Fruit fly (Drosophila melanogaster) whole organism, embryonic: ENCODE measurements around the gene CG6005.

Experiments used
- Ada2b ChIP-seq: fragments of 200-800 bp; sonication (Bioruptor generic); IDR thresholded peaks from 2 replicates; pipeline ENCODE4 v1.3.6; 2022; ENCODE audit warnings: missing biosample characterization, missing genetic modification characterization
- CG11398 ChIP-seq: fragments of 200-800 bp; sonication (Bioruptor generic); optimal IDR thresholded peaks from 2 replicates; lab custom pipeline; 2016; ENCODE audit warnings: missing biosample characterization, missing genetic modification characterization
- CG11504 ChIP-seq: fragments of 200-800 bp; sonication (Bioruptor generic); optimal IDR thresholded peaks from 3 replicates; lab custom pipeline; 2019; ENCODE audit warnings: missing biosample characterization, mild to moderate bottlenecking, missing genetic modification characterization, moderate library complexity
- CG12744 ChIP-seq: fragments of 200-800 bp; sonication (Bioruptor generic); optimal IDR thresholded peaks from 2 replicates; lab custom pipeline; 2016; ENCODE audit warnings: missing biosample characterization, missing genetic modification characterization
- CG1602 ChIP-seq: fragments of 200-800 bp; sonication (Bioruptor generic); optimal IDR thresholded peaks from 3 replicates; lab custom pipeline; 2016; ENCODE audit warnings: missing biosample characterization, missing genetic modification characterization
- CG1792 ChIP-seq: fragments of 200-800 bp; sonication (Bioruptor generic); optimal IDR thresholded peaks from 2 replicates; lab custom pipeline; 2016; ENCODE audit warnings: missing biosample characterization, missing genetic modification characterization
- CG18476 ChIP-seq: fragments of 200-800 bp; sonication (Bioruptor generic); optimal IDR thresholded peaks from 2 replicates; lab custom pipeline; 2016; ENCODE audit warnings: missing biosample characterization, mild to moderate bottlenecking, missing genetic modification characterization
- CG2678 ChIP-seq: fragments of 200-800 bp; sonication (Bioruptor generic); optimal IDR thresholded peaks from 3 replicates; lab custom pipeline; 2019; ENCODE audit warnings: missing biosample characterization, mild to moderate bottlenecking, missing genetic modification characterization, moderate library complexity
- CG33213 ChIP-seq: fragments of 200-800 bp; sonication (Bioruptor generic); optimal IDR thresholded peaks from 3 replicates; lab custom pipeline; 2016; ENCODE audit warnings: missing biosample characterization, missing genetic modification characterization
- CG5245 ChIP-seq: fragments of 200-800 bp; sonication (Bioruptor generic); optimal IDR thresholded peaks from 3 replicates; lab custom pipeline; 2016; ENCODE audit warnings: missing biosample characterization, missing genetic modification characterization
- CG7745 ChIP-seq: fragments of 200-800 bp; sonication (Bioruptor generic); optimal IDR thresholded peaks from 2 replicates; lab custom pipeline; 2018; ENCODE audit warnings: missing biosample characterization, mild to moderate bottlenecking, missing genetic modification characterization, moderate library complexity
- CG8388 ChIP-seq: fragments of 200-800 bp; sonication (Bioruptor generic); optimal IDR thresholded peaks from 2 replicates; lab custom pipeline; 2019; ENCODE audit warnings: missing biosample characterization, mild to moderate bottlenecking, missing genetic modification characterization, moderate library complexity
- CG9727 ChIP-seq: fragments of 200-800 bp; sonication (Bioruptor generic); optimal IDR thresholded peaks from 3 replicates; lab custom pipeline; 2017; ENCODE audit warnings: missing biosample characterization, mild to moderate bottlenecking, missing genetic modification characterization
- Chrac-16 ChIP-seq: fragments of 200-800 bp; sonication (Bioruptor generic); optimal IDR thresholded peaks from 3 replicates; lab custom pipeline; 2016; ENCODE audit warnings: missing biosample characterization, missing genetic modification characterization
- CrebB ChIP-seq: fragments of 200-800 bp; sonication (Bioruptor generic); optimal IDR thresholded peaks from 3 replicates; lab custom pipeline; 2018; ENCODE audit warnings: missing biosample characterization, mild to moderate bottlenecking, missing genetic modification characterization
- Dbx ChIP-seq: fragments of 200-800 bp; sonication (Bioruptor generic); IDR thresholded peaks from 3 replicates; pipeline ENCODE4 v1.3.6; 2022; ENCODE audit warnings: missing biosample characterization, missing genetic modification characterization
- Dip2 ChIP-seq: fragments of 200-800 bp; sonication (Bioruptor generic); IDR thresholded peaks from 2 replicates; pipeline ENCODE4 v1.3.6; 2022; ENCODE audit warnings: missing biosample characterization, missing genetic modification characterization
- H15 ChIP-seq: fragments of 200-800 bp; sonication (Bioruptor generic); IDR thresholded peaks from 3 replicates; pipeline ENCODE4 v1.3.6; 2022; ENCODE audit warnings: missing biosample characterization, missing genetic modification characterization
- HLH54F ChIP-seq: fragments of 200-800 bp; sonication (Bioruptor generic); optimal IDR thresholded peaks from 3 replicates; lab custom pipeline; 2016; ENCODE audit warnings: missing biosample characterization, missing genetic modification characterization
- HmgD ChIP-seq: fragments of 200-800 bp; sonication (Bioruptor generic); optimal IDR thresholded peaks from 3 replicates; lab custom pipeline; 2016; ENCODE audit warnings: missing biosample characterization, missing genetic modification characterization
- Hr51 ChIP-seq, 2 experiments: fragments of 200-800 bp; sonication (Bioruptor generic); optimal IDR thresholded peaks; 2 replicates in 1 of 2; 3 replicates in 1 of 2; lab custom pipeline; 2016 to 2018; ENCODE audit warnings: missing biosample characterization in 2 of 2, missing genetic modification characterization in 2 of 2, mild to moderate bottlenecking in 1 of 2, moderate library complexity in 1 of 2
- Hsf ChIP-seq: fragments of 200-800 bp; sonication (Bioruptor generic); optimal IDR thresholded peaks from 3 replicates; lab custom pipeline; 2016; ENCODE audit warnings: missing biosample characterization, missing genetic modification characterization
- MESR4 ChIP-seq: fragments of 200-800 bp; sonication (Bioruptor generic); optimal IDR thresholded peaks from 2 replicates; lab custom pipeline; 2018; ENCODE audit warnings: missing biosample characterization, mild to moderate bottlenecking, missing genetic modification characterization, moderate library complexity
- Pdp1 ChIP-seq, 2 experiments: fragments of 200-800 bp; sonication (Bioruptor generic); optimal IDR thresholded peaks; 3 replicates each; lab custom pipeline; 2016; ENCODE audit warnings: missing biosample characterization in 2 of 2, missing genetic modification characterization in 2 of 2, mild to moderate bottlenecking in 1 of 2, moderate library complexity in 1 of 2
- Ravus ChIP-seq: fragments of 200-800 bp; sonication (Bioruptor generic); IDR thresholded peaks from 2 replicates; pipeline ENCODE4 v1.3.6; 2022; ENCODE audit warnings: missing biosample characterization, missing genetic modification characterization
- Vsx1 ChIP-seq: fragments of 200-800 bp; sonication (Bioruptor generic); optimal IDR thresholded peaks from 2 replicates; lab custom pipeline; 2017; ENCODE audit warnings: missing biosample characterization, mild to moderate bottlenecking, missing genetic modification characterization, missing genetic modification reagents
- ap ChIP-seq: fragments of 200-800 bp; sonication (Bioruptor generic); IDR thresholded peaks from 2 replicates; pipeline ENCODE4 v1.3.6; 2022; ENCODE audit warnings: missing biosample characterization, missing genetic modification characterization
- bsh ChIP-seq, 2 experiments: fragments of 200-800 bp; sonication (Bioruptor generic); optimal IDR thresholded peaks; 2 replicates each; lab custom pipeline; 2017 to 2018; ENCODE audit warnings: mild to moderate bottlenecking in 2 of 2, missing biosample characterization in 2 of 2, missing genetic modification characterization in 2 of 2, moderate library complexity in 1 of 2
- dan ChIP-seq: fragments of 200-800 bp; sonication (Bioruptor generic); IDR thresholded peaks from 2 replicates; pipeline ENCODE4 v1.3.6; 2022; ENCODE audit warnings: missing biosample characterization, missing genetic modification characterization
- danr ChIP-seq: fragments of 200-800 bp; sonication (Bioruptor generic); IDR thresholded peaks from 2 replicates; pipeline ENCODE4 v1.3.6; 2022; ENCODE audit warnings: missing biosample characterization, missing genetic modification characterization
- dimm ChIP-seq: fragments of 200-800 bp; sonication (Bioruptor generic); IDR thresholded peaks from 2 replicates; pipeline ENCODE4 v1.3.6; 2022; ENCODE audit warnings: missing biosample characterization, missing genetic modification characterization
- dpn ChIP-seq, 2 experiments: fragments of 200-800 bp; sonication (Bioruptor generic); optimal IDR thresholded peaks; 3 replicates each; lab custom pipeline; 2016; ENCODE audit warnings: missing biosample characterization in 2 of 2, missing genetic modification characterization in 2 of 2
- emc ChIP-seq: fragments of 200-800 bp; sonication (Bioruptor generic); optimal IDR thresholded peaks from 2 replicates; lab custom pipeline; 2016; ENCODE audit warnings: missing biosample characterization, missing genetic modification characterization
- ems ChIP-seq: fragments of 200-800 bp; sonication (Bioruptor generic); optimal IDR thresholded peaks from 3 replicates; lab custom pipeline; 2016; ENCODE audit warnings: missing biosample characterization, missing genetic modification characterization
- fd3F ChIP-seq: fragments of 200-800 bp; sonication (Bioruptor generic); optimal IDR thresholded peaks from 2 replicates; lab custom pipeline; 2018; ENCODE audit warnings: missing biosample characterization, mild to moderate bottlenecking, missing genetic modification characterization, moderate library complexity
- gsb ChIP-seq: fragments of 200-800 bp; sonication (Bioruptor generic); IDR thresholded peaks from 2 replicates; pipeline ENCODE4 v1.3.6; 2022; ENCODE audit warnings: missing biosample characterization, missing genetic modification characterization
- gt ChIP-seq: fragments of 200-800 bp; sonication (Bioruptor generic); IDR thresholded peaks from 2 replicates; pipeline ENCODE4 v1.3.6; 2022; ENCODE audit warnings: missing biosample characterization, missing genetic modification characterization
- her ChIP-seq: fragments of 200-800 bp; sonication (Bioruptor generic); optimal IDR thresholded peaks from 2 replicates; lab custom pipeline; 2016; ENCODE audit warnings: missing biosample characterization, missing genetic modification characterization
- lilli ChIP-seq: fragments of 200-800 bp; sonication (Bioruptor generic); optimal IDR thresholded peaks from 3 replicates; lab custom pipeline; 2016; ENCODE audit warnings: missing biosample characterization, missing genetic modification characterization
- maf-S ChIP-seq: fragments of 200-800 bp; sonication (Bioruptor generic); optimal IDR thresholded peaks from 2 replicates; lab custom pipeline; 2016; ENCODE audit warnings: missing biosample characterization, missing genetic modification characterization
- mirr ChIP-seq: fragments of 200-800 bp; sonication (Bioruptor generic); optimal IDR thresholded peaks from 3 replicates; lab custom pipeline; 2018; ENCODE audit warnings: missing biosample characterization, mild to moderate bottlenecking, missing genetic modification characterization
- org-1 ChIP-seq: fragments of 200-800 bp; sonication (Bioruptor generic); optimal IDR thresholded peaks from 2 replicates; lab custom pipeline; 2017; ENCODE audit warnings: missing biosample characterization, missing genetic modification characterization
- pzg ChIP-seq: fragments of 200-800 bp; sonication (Bioruptor generic); optimal IDR thresholded peaks from 3 replicates; lab custom pipeline; 2018; ENCODE audit warnings: missing biosample characterization, mild to moderate bottlenecking, missing genetic modification characterization, moderate library complexity
- salm ChIP-seq: fragments of 200-800 bp; sonication (Bioruptor generic); optimal IDR thresholded peaks from 2 replicates; lab custom pipeline; 2018; ENCODE audit warnings: missing biosample characterization, mild to moderate bottlenecking, missing genetic modification characterization
- sc ChIP-seq, 3 experiments: fragments of >200 bp in 2 of 3; fragments of 200-800 bp in 1 of 3; sonication (Bioruptor generic) in 1 of 3; optimal IDR thresholded peaks; 2 replicates in 2 of 3; 3 replicates in 1 of 3; lab custom pipeline; 2017; ENCODE audit warnings: mild to moderate bottlenecking in 1 of 3, missing biosample characterization in 1 of 3, missing genetic modification characterization in 1 of 3, missing genetic modification reagents in 1 of 3
- sqz ChIP-seq: fragments of 200-800 bp; sonication (Bioruptor generic); optimal IDR thresholded peaks from 3 replicates; lab custom pipeline; 2018; ENCODE audit warnings: missing biosample characterization, mild to moderate bottlenecking, missing genetic modification characterization
- tin ChIP-seq: fragments of 200-800 bp; sonication (Bioruptor generic); optimal IDR thresholded peaks from 3 replicates; lab custom pipeline; 2016; ENCODE audit warnings: missing biosample characterization, missing genetic modification characterization
- trem ChIP-seq: fragments of 200-800 bp; optimal IDR thresholded peaks from 3 replicates; lab custom pipeline; 2019; ENCODE audit warnings: missing biosample characterization, mild to moderate bottlenecking, missing genetic modification characterization, moderate library complexity
- zen ChIP-seq: fragments of 200-800 bp; sonication (Bioruptor generic); optimal IDR thresholded peaks from 3 replicates; lab custom pipeline; 2018; ENCODE audit warnings: missing biosample characterization, mild to moderate bottlenecking, missing genetic modification characterization, moderate library complexity
- zf30C ChIP-seq: fragments of 200-800 bp; sonication (Bioruptor generic); optimal IDR thresholded peaks from 3 replicates; lab custom pipeline; 2018; ENCODE audit warnings: missing biosample characterization, mild to moderate bottlenecking, missing genetic modification characterization

The CG6005 gene

DNA sequence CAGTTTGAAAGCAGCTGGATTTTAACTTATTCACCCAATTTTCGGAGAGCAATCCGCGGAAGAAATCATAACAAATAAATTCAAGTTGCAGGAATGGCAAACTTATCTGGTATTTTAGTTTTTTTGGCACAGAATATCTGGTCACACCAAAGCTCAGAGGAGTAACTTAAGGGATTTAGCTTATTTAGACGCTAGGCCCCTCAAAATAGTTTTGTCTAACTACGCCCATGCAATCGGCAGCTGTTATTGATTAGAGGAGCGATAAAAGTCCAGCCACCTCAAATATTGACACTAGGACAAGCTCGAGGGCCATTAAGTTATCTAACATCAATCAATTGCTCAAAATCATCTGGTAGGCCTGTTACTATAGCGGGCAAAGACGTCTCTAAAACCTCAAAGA is 4.9 kb upstream of the CG6005 start, which contains the start of the genes GatA and P5cr (continued):
- no peak for TF ChIP-seq zf30C (GFP tag; lab: Kevin White, UChicago)
- no peak for TF ChIP-seq Vsx1 (GFP tag; lab: Kevin White, UChicago)
- peak; percentile 74 for TF ChIP-seq pzg
- peak; percentile 74 for TF ChIP-seq H15
- TF ChIP-seq emc (GFP tag; lab: Kevin White, UChicago): peak; percentile 77
- no peak for TF ChIP-seq zen (tag; lab: Kevin White, UChicago)
- peak; percentile 77 for TF ChIP-seq fd3F (GFP tag; lab: Kevin White, UChicago)
- no peak for TF ChIP-seq dan (GFP tag; lab: Robert Waterston, UW)
- TF ChIP-seq her (GFP tag; lab: Kevin White, UChicago): peak; percentile 93
- peak; percentile 75 for TF ChIP-seq CG33213 (GFP tag; lab: Kevin White, UChicago)
- TF ChIP-seq tin (GFP tag; lab: Kevin White, UChicago): peak; percentile 84
- peak; percentile 34 for TF ChIP-seq Ravus (GFP tag; lab: Robert Waterston, UW)
- peak; percentile 87 for TF ChIP-seq mirr (GFP tag; lab: Kevin White, UChicago)
- TF ChIP-seq dimm (GFP tag; lab: Robert Waterston, UW): 0 out of 2 replicates have a peak, but pooled peaks have one; percentile 13
- TF ChIP-seq Hr51 (GFP tag; optimal IDR thresholded peaks at IDR 0.05; lab: Kevin White, UChicago): peak; percentile 65 to 83
- peak; percentile 53 for TF ChIP-seq CG9727 (GFP tag; lab: Kevin White, UChicago)
- peak; percentile 42; the same call in 1 of the 2 replicates for TF ChIP-seq gt (GFP tag; lab: Robert Waterston, UW)
- TF ChIP-seq danr (GFP tag; lab: Robert Waterston, UW): 0 out of 2 replicates have a peak, but pooled peaks have one; percentile 32
- peak; percentile 34 for TF ChIP-seq org-1 (GFP tag; lab: Kevin White, UChicago)
- TF ChIP-seq Hsf (GFP tag; lab: Kevin White, UChicago): peak; percentile 88
- TF ChIP-seq CG12744 (GFP tag; lab: Kevin White, UChicago): peak; percentile 75
- TF ChIP-seq Ada2b (GFP tag; lab: Robert Waterston, UW): peak; percentile 76
- TF ChIP-seq MESR4: peak; percentile 63
- peak; percentile 92 for TF ChIP-seq HLH54F (GFP tag; lab: Kevin White, UChicago)
- TF ChIP-seq maf-S (GFP tag; lab: Kevin White, UChicago): peak; percentile 88
- peak; percentile 80 for TF ChIP-seq gsb
- peak; percentile 80 for TF ChIP-seq CG1792 (GFP tag; lab: Kevin White, UChicago)
- no peak for TF ChIP-seq sc (optimal IDR thresholded peaks at IDR 0.05; lab: Kevin White, UChicago)
- no peak for TF ChIP-seq sc (GFP tag; optimal IDR thresholded peaks at IDR 0.05; lab: Kevin White, UChicago)
- peak; percentile 48 for TF ChIP-seq HmgD (GFP tag; lab: Kevin White, UChicago)
- TF ChIP-seq CG18476 (GFP tag; lab: Kevin White, UChicago): peak; percentile 16
- peak; percentile 78 for TF ChIP-seq Chrac-16
- TF ChIP-seq CG8388 (GFP tag; lab: Kevin White, UChicago): peak; percentile 32
- peak; percentile 85 to 86 for TF ChIP-seq Pdp1 (GFP tag; optimal IDR thresholded peaks at IDR 0.05; lab: Kevin White, UChicago)
- peak; percentile 72 for TF ChIP-seq CG1602 (GFP tag; lab: Kevin White, UChicago)
- peak; percentile 81 for TF ChIP-seq CG2678
- TF ChIP-seq trem: no peak
- peak; percentile 59 for TF ChIP-seq ap (GFP tag; lab: Robert Waterston, UW)
- peak; percentile 72 for TF ChIP-seq CG11504 (tag; lab: Kevin White, UChicago)
- TF ChIP-seq CrebB: peak; percentile 80
- TF ChIP-seq Dbx: peak; percentile 88
- no peak for TF ChIP-seq sqz
- peak; percentile 51 to 69 for TF ChIP-seq bsh (GFP tag; optimal IDR thresholded peaks at IDR 0.05; lab: Kevin White, UChicago)
- peak; percentile 69 for TF ChIP-seq CG5245 (GFP tag; lab: Kevin White, UChicago)
- TF ChIP-seq CG11398 (GFP tag; lab: Kevin White, UChicago): peak; percentile 67
- peak; percentile 49 for TF ChIP-seq salm (tag; lab: Kevin White, UChicago)
- peak; percentile 84 for TF ChIP-seq ems (GFP tag; lab: Kevin White, UChicago)
- no peak for TF ChIP-seq CG7745
- TF ChIP-seq lilli (GFP tag; lab: Kevin White, UChicago): peak; percentile 97
- no peak for TF ChIP-seq Dip2 (GFP tag; lab: Robert Waterston, UW)
- TF ChIP-seq dpn (GFP tag; optimal IDR thresholded peaks at IDR 0.05; lab: Kevin White, UChicago): peak; percentile 83 to 92
